Worm (Caenorhabditis elegans): ENCODE measurements around the gene rom-4.

Gene rom-4

ce11 chrIV:17026568-17026967 lies 30.9 kb downstream of the rom-4 start:
- TF ChIP-seq elt-2 (tag; optimal IDR thresholded peaks at IDR 0.05) (no peak), zip-5 (tag; optimal IDR thresholded peaks at IDR 0.05) (no peak), pha-4 (tag; optimal IDR thresholded peaks at IDR 0.05) (no peak), unc-86 (tag; optimal IDR thresholded peaks at IDR 0.05) (no peak), ceh-24 (tag; optimal IDR thresholded peaks at IDR 0.05) (no peak), lim-6 (tag; optimal IDR thresholded peaks at IDR 0.05) (no peak), unc-3 (GFP tag; conservative IDR thresholded peaks at IDR 0.05) (no peak), unc-3 (tag; optimal IDR thresholded peaks at IDR 0.05) (no peak), Y22D7AL.16 (tag; optimal IDR thresholded peaks at IDR 0.05) (no peak), elt-4 (tag; optimal IDR thresholded peaks at IDR 0.05) (no peak), nhr-232 (tag; optimal IDR thresholded peaks at IDR 0.05) (no peak), ceh-19 (GFP tag; optimal IDR thresholded peaks at IDR 0.05) (no peak), ztf-16 (tag; optimal IDR thresholded peaks at IDR 0.05) (no peak), pqm-1 (tag; optimal IDR thresholded peaks at IDR 0.05) (no peak)

ce11 chrIV:17030494-17030893 lies 34.9 kb downstream of the rom-4 start, which contains the start of gene nhr-229:
TSS of gene nhr-229 (minus strand) at chrIV:17030594.
- TF ChIP-seq che-1 (tag; optimal IDR thresholded peaks at IDR 0.05) = no peak
- TF ChIP-seq unc-55 (GFP tag; optimal IDR thresholded peaks at IDR 0.05) = no peak
- TF ChIP-seq C08G9.2 (tag; optimal IDR thresholded peaks at IDR 0.05) = no peak
- no peak for TF ChIP-seq K09A11.1 (tag; optimal IDR thresholded peaks at IDR 0.05; ENCODE audit: insufficient read depth)
- TF ChIP-seq elt-2 (tag; optimal IDR thresholded peaks at IDR 0.05) = no peak
- TF ChIP-seq mec-3 (tag; optimal IDR thresholded peaks at IDR 0.05; ENCODE audit: borderline replicate concordance) = no peak
- TF ChIP-seq ceh-48 (tag; optimal IDR thresholded peaks at IDR 0.05) = no peak
- no peak for TF ChIP-seq lim-6 (tag; optimal IDR thresholded peaks at IDR 0.05)
- TF ChIP-seq lin-11 (tag; optimal IDR thresholded peaks at IDR 0.05) = no peak
- TF ChIP-seq sox-2 (GFP tag; IDR thresholded peaks at IDR 0.05) = no peak
- TF ChIP-seq odd-2 (tag; optimal IDR thresholded peaks at IDR 0.05) = no peak

- TF ChIP-seq rnt-1 (tag; optimal IDR thresholded peaks at IDR 0.05) = no peak
- TF ChIP-seq eyg-1 (tag; optimal IDR thresholded peaks at IDR 0.05) = no peak
- no peak for TF ChIP-seq npax-4 (tag; optimal IDR thresholded peaks at IDR 0.05)
- TF ChIP-seq unc-42 (tag; optimal IDR thresholded peaks at IDR 0.05) = no peak
- TF ChIP-seq ceh-31 (tag; optimal IDR thresholded peaks at IDR 0.05) = no peak
- TF ChIP-seq hlh-13 (GFP tag; optimal IDR thresholded peaks at IDR 0.05) = no peak
- TF ChIP-seq pha-4 (tag; optimal IDR thresholded peaks at IDR 0.05) = no peak
- TF ChIP-seq ceh-34 (tag; optimal IDR thresholded peaks at IDR 0.05) = no peak
- no peak for TF ChIP-seq tbx-2 (tag; optimal IDR thresholded peaks at IDR 0.05)
Measured at ce11 chrIV:17039545-17039944, 43.9 kb downstream of the rom-4 start, which contains the start of gene Y116A8C.19. TSS of gene Y116A8C.19 (minus strand) at chrIV:17039645.

- TF ChIP-seq ceh-31 (tag; optimal IDR thresholded peaks at IDR 0.05) = no peak
- TF ChIP-seq pros-1 (tag; optimal IDR thresholded peaks at IDR 0.05) = no peak
- TF ChIP-seq pqm-1 (tag; optimal IDR thresholded peaks at IDR 0.05) = no peak
- TF ChIP-seq pha-4 (tag; optimal IDR thresholded peaks at IDR 0.05) = no peak
- no peak for TF ChIP-seq ceh-9 (tag; optimal IDR thresholded peaks at IDR 0.05)
- TF ChIP-seq fkh-10 (GFP tag; optimal IDR thresholded peaks at IDR 0.05) = no peak
- TF ChIP-seq che-1 (tag; optimal IDR thresholded peaks at IDR 0.05) = no peak
- no peak for TF ChIP-seq hlh-13 (GFP tag; optimal IDR thresholded peaks at IDR 0.05)
Measured at ce11 chrIV:17040618-17041017, 45.0 kb downstream of the rom-4 start, which contains the start of gene Y116A8C.20. TSS of gene Y116A8C.20 (plus strand) at chrIV:17040918.

- TF ChIP-seq T23F11.4 (GFP tag; optimal IDR thresholded peaks at IDR 0.05) (no peak), pros-1 (tag; optimal IDR thresholded peaks at IDR 0.05) (no peak), unc-55 (GFP tag; optimal IDR thresholded peaks at IDR 0.05) (no peak), tbx-7 (tag; optimal IDR thresholded peaks at IDR 0.05) (no peak), ztf-16 (tag; optimal IDR thresholded peaks at IDR 0.05) (no peak), ama-1 (optimal IDR thresholded peaks at IDR 0.05) (no peak), ceh-30 (tag; optimal IDR thresholded peaks at IDR 0.05) (no peak), zip-5 (tag; optimal IDR thresholded peaks at IDR 0.05) (no peak), hlh-8 (tag; optimal IDR thresholded peaks at IDR 0.05) (no peak), unc-3 (GFP tag; conservative IDR thresholded peaks at IDR 0.05) (no peak), unc-3 (tag; optimal IDR thresholded peaks at IDR 0.05) (no peak), elt-4 (tag; optimal IDR thresholded peaks at IDR 0.05) (no peak), pha-2 (tag; optimal IDR thresholded peaks at IDR 0.05) (no peak), lim-6 (tag; optimal IDR thresholded peaks at IDR 0.05) (no peak), ceh-18 (tag; optimal IDR thresholded peaks at IDR 0.05) (no peak), odd-2 (tag; optimal IDR thresholded peaks at IDR 0.05) (no peak), hlh-13 (GFP tag; optimal IDR thresholded peaks at IDR 0.05) (no peak), unc-86 (tag; optimal IDR thresholded peaks at IDR 0.05) (no peak), che-1 (tag; optimal IDR thresholded peaks at IDR 0.05) (no peak), madf-2 (tag; optimal IDR thresholded peaks at IDR 0.05) (no peak), ceh-9 (tag; optimal IDR thresholded peaks at IDR 0.05) (no peak)
Measured at ce11 chrIV:17045691-17046090, 50.1 kb downstream of the rom-4 start, which contains the start of gene clec-195. TSS of gene clec-195 (minus strand) at chrIV:17045791.
